Fruit fly (Drosophila melanogaster) whole organism, embryonic: Measurements from ENCODE around the gene CG33346.
A peak's percentile ranks its signal among the peaks of the same experiment; 100 is the strongest.

ENCODE experiments used
- Antp ChIP-seq: fragments of 200-800 bp; sonication (Bioruptor generic); optimal IDR thresholded peaks from 3 replicates; lab custom pipeline; 2016; ENCODE audit warnings: missing biosample characterization, missing genetic modification characterization
- CG10543 ChIP-seq: fragments of 200-800 bp; sonication (Bioruptor generic); optimal IDR thresholded peaks from 3 replicates; lab custom pipeline; 2017; ENCODE audit warnings: missing biosample characterization, mild to moderate bottlenecking, missing genetic modification characterization, moderate library complexity
- CG12299 ChIP-seq: fragments of 200-800 bp; sonication (Bioruptor generic); optimal IDR thresholded peaks from 2 replicates; lab custom pipeline; 2018; ENCODE audit warnings: missing biosample characterization, mild to moderate bottlenecking, missing genetic modification characterization
- CG14965 ChIP-seq: fragments of 200-800 bp; sonication (Bioruptor generic); optimal IDR thresholded peaks from 2 replicates; lab custom pipeline; 2016; ENCODE audit warnings: missing biosample characterization, missing genetic modification characterization, borderline replicate concordance
- CG15073 ChIP-seq: fragments of 200-800 bp; sonication (Bioruptor generic); optimal IDR thresholded peaks from 2 replicates; lab custom pipeline; 2016; ENCODE audit warnings: missing biosample characterization, missing genetic modification characterization
- CG15479 ChIP-seq: fragments of 200-800 bp; sonication (Bioruptor generic); optimal IDR thresholded peaks from 3 replicates; lab custom pipeline; 2019; ENCODE audit warnings: missing biosample characterization, mild to moderate bottlenecking, missing genetic modification characterization, moderate library complexity
- CG15601 ChIP-seq: fragments of 200-800 bp; sonication (Bioruptor generic); optimal IDR thresholded peaks from 3 replicates; lab custom pipeline; 2019; ENCODE audit warnings: missing biosample characterization, mild to moderate bottlenecking, missing genetic modification characterization, moderate library complexity
- CG1603 ChIP-seq: fragments of 200-800 bp; sonication (Bioruptor generic); optimal IDR thresholded peaks from 2 replicates; lab custom pipeline; 2019; ENCODE audit warnings: missing biosample characterization, mild to moderate bottlenecking, missing genetic modification characterization, moderate library complexity
- CG17385 ChIP-seq: fragments of 200-800 bp; sonication (Bioruptor generic); optimal IDR thresholded peaks from 3 replicates; lab custom pipeline; 2018; ENCODE audit warnings: missing biosample characterization, mild to moderate bottlenecking, missing genetic modification characterization
- CG2678 ChIP-seq: fragments of 200-800 bp; sonication (Bioruptor generic); optimal IDR thresholded peaks from 3 replicates; lab custom pipeline; 2019; ENCODE audit warnings: missing biosample characterization, mild to moderate bottlenecking, missing genetic modification characterization, moderate library complexity
- CG30403 ChIP-seq: fragments of 200-800 bp; sonication (Bioruptor generic); optimal IDR thresholded peaks from 3 replicates; lab custom pipeline; 2016; ENCODE audit warnings: missing biosample characterization, missing genetic modification characterization
- CG3065 ChIP-seq: fragments of 200-800 bp; sonication (Bioruptor generic); optimal IDR thresholded peaks from 2 replicates; lab custom pipeline; 2016; ENCODE audit warnings: missing biosample characterization, missing genetic modification characterization
- CG32532 ChIP-seq: fragments of 200-800 bp; sonication (Bioruptor generic); IDR thresholded peaks from 2 replicates; pipeline ENCODE4 v1.3.6; 2022; ENCODE audit warnings: missing biosample characterization, missing genetic modification characterization
- CG5245 ChIP-seq: fragments of 200-800 bp; sonication (Bioruptor generic); optimal IDR thresholded peaks from 3 replicates; lab custom pipeline; 2016; ENCODE audit warnings: missing biosample characterization, missing genetic modification characterization
- CG6272 ChIP-seq: fragments of 200-800 bp; sonication (Bioruptor generic); IDR thresholded peaks from 2 replicates; pipeline ENCODE4 v1.3.6; 2022; ENCODE audit warnings: missing biosample characterization, missing genetic modification characterization
- CG6683 ChIP-seq: fragments of 200-800 bp; sonication (Bioruptor generic); optimal IDR thresholded peaks from 2 replicates; lab custom pipeline; 2017; ENCODE audit warnings: missing biosample characterization, mild to moderate bottlenecking, missing genetic modification characterization, missing genetic modification reagents
- CG6791 ChIP-seq: fragments of 200-800 bp; sonication (Bioruptor generic); IDR thresholded peaks from 3 replicates; pipeline ENCODE4 v1.3.6; 2022; ENCODE audit warnings: missing biosample characterization, missing genetic modification characterization; ENCODE audit not compliant: partially characterized antibody
- CG7745 ChIP-seq: fragments of 200-800 bp; sonication (Bioruptor generic); optimal IDR thresholded peaks from 2 replicates; lab custom pipeline; 2018; ENCODE audit warnings: missing biosample characterization, mild to moderate bottlenecking, missing genetic modification characterization, moderate library complexity
- CG8089 ChIP-seq: fragments of 200-800 bp; sonication (Bioruptor generic); optimal IDR thresholded peaks from 3 replicates; lab custom pipeline; 2016; ENCODE audit warnings: missing biosample characterization, missing genetic modification characterization
- CG8290 ChIP-seq, 3 experiments: fragments of 200-800 bp; sonication (Bioruptor generic); optimal IDR thresholded peaks; 2 replicates each; lab custom pipeline; 2016 to 2019; ENCODE audit warnings: missing biosample characterization in 3 of 3, missing genetic modification characterization in 3 of 3, mild to moderate bottlenecking in 2 of 3, moderate library complexity in 1 of 3
- Dfd ChIP-seq, 2 experiments: fragments of >200 bp; optimal IDR thresholded peaks; 2 replicates each; lab custom pipeline; 2017; ENCODE audit warnings: missing biosample characterization in 2 of 2, missing genetic modification characterization in 2 of 2
- Dip2 ChIP-seq: fragments of 200-800 bp; sonication (Bioruptor generic); IDR thresholded peaks from 2 replicates; pipeline ENCODE4 v1.3.6; 2022; ENCODE audit warnings: missing biosample characterization, missing genetic modification characterization
- Drgx ChIP-seq: fragments of 200-800 bp; sonication (Bioruptor generic); IDR thresholded peaks from 2 replicates; pipeline ENCODE4 v1.3.6; 2022; ENCODE audit warnings: missing biosample characterization, missing genetic modification characterization
- HLH4C ChIP-seq: fragments of 200-800 bp; sonication (Bioruptor generic); IDR thresholded peaks from 3 replicates; pipeline ENCODE4 v1.3.6; 2022; ENCODE audit warnings: missing biosample characterization, missing genetic modification characterization; ENCODE audit not compliant: partially characterized antibody
- HLH54F ChIP-seq: fragments of 200-800 bp; sonication (Bioruptor generic); optimal IDR thresholded peaks from 3 replicates; lab custom pipeline; 2016; ENCODE audit warnings: missing biosample characterization, missing genetic modification characterization
- HmgD ChIP-seq: fragments of 200-800 bp; sonication (Bioruptor generic); optimal IDR thresholded peaks from 3 replicates; lab custom pipeline; 2016; ENCODE audit warnings: missing biosample characterization, missing genetic modification characterization
- Hmr ChIP-seq: fragments of 200-800 bp; sonication (Bioruptor generic); optimal IDR thresholded peaks from 3 replicates; lab custom pipeline; 2017; ENCODE audit warnings: mild to moderate bottlenecking, missing biosample characterization, missing genetic modification reagents, missing genetic modification characterization
- Lpt ChIP-seq: fragments of >200 bp; optimal IDR thresholded peaks from 2 replicates; lab custom pipeline; 2018; ENCODE audit warnings: missing biosample characterization, missing genetic modification characterization
- NC2β ChIP-seq: fragments of 200-800 bp; sonication (Bioruptor generic); optimal IDR thresholded peaks from 2 replicates; lab custom pipeline; 2016; ENCODE audit warnings: missing biosample characterization, missing genetic modification characterization
- Neu2 ChIP-seq: fragments of 200-800 bp; sonication (Bioruptor generic); optimal IDR thresholded peaks from 3 replicates; lab custom pipeline; 2016; ENCODE audit warnings: missing biosample characterization, missing genetic modification characterization, borderline replicate concordance
- Nf-YC ChIP-seq: fragments of 200-800 bp; optimal IDR thresholded peaks from 3 replicates; lab custom pipeline; 2019; ENCODE audit warnings: missing biosample characterization, mild to moderate bottlenecking, missing genetic modification characterization, moderate library complexity
- PHDP ChIP-seq: fragments of 200-800 bp; sonication (Bioruptor generic); optimal IDR thresholded peaks from 3 replicates; lab custom pipeline; 2018; ENCODE audit warnings: missing biosample characterization, mild to moderate bottlenecking, missing genetic modification characterization, moderate library complexity
- abd-A ChIP-seq: fragments of 200-800 bp; sonication (Bioruptor generic); optimal IDR thresholded peaks from 3 replicates; lab custom pipeline; 2019; ENCODE audit warnings: missing biosample characterization, mild to moderate bottlenecking, missing genetic modification characterization, moderate library complexity
- bigmax ChIP-seq: fragments of 200-800 bp; sonication (Bioruptor generic); optimal IDR thresholded peaks from 2 replicates; lab custom pipeline; 2018; ENCODE audit warnings: missing biosample characterization, mild to moderate bottlenecking, missing genetic modification characterization
- cas ChIP-seq: fragments of 200-800 bp; sonication (Bioruptor generic); IDR thresholded peaks from 2 replicates; pipeline ENCODE4 v1.3.6; 2022; ENCODE audit warnings: missing biosample characterization, missing genetic modification characterization
- crc ChIP-seq: fragments of 200-800 bp; sonication (Bioruptor generic); optimal IDR thresholded peaks from 2 replicates; lab custom pipeline; 2016; ENCODE audit warnings: missing biosample characterization, missing genetic modification characterization
- crol ChIP-seq: fragments of 200-800 bp; sonication (Bioruptor generic); IDR thresholded peaks from 2 replicates; pipeline ENCODE4 v1.3.6; 2022; ENCODE audit warnings: missing biosample characterization, missing genetic modification characterization
- dati ChIP-seq: fragments of 200-800 bp; sonication (Bioruptor generic); IDR thresholded peaks from 2 replicates; pipeline ENCODE4 v1.3.6; 2022; ENCODE audit warnings: missing biosample characterization, missing genetic modification characterization
- emc ChIP-seq: fragments of 200-800 bp; sonication (Bioruptor generic); optimal IDR thresholded peaks from 2 replicates; lab custom pipeline; 2016; ENCODE audit warnings: missing biosample characterization, missing genetic modification characterization
- gsb-n ChIP-seq: fragments of 200-800 bp; sonication (Bioruptor generic); optimal IDR thresholded peaks from 3 replicates; lab custom pipeline; 2018; ENCODE audit warnings: missing biosample characterization, mild to moderate bottlenecking, missing genetic modification characterization
- h ChIP-seq: fragments of >200 bp; optimal IDR thresholded peaks from 2 replicates; lab custom pipeline; 2017
- maf-S ChIP-seq: fragments of 200-800 bp; sonication (Bioruptor generic); optimal IDR thresholded peaks from 2 replicates; lab custom pipeline; 2016; ENCODE audit warnings: missing biosample characterization, missing genetic modification characterization
- nom ChIP-seq: fragments of 200-800 bp; sonication (Bioruptor generic); optimal IDR thresholded peaks from 2 replicates; lab custom pipeline; 2017; ENCODE audit warnings: missing biosample characterization, missing genetic modification characterization, mild to moderate bottlenecking, moderate library complexity, missing genetic modification reagents
- onecut ChIP-seq: fragments of 200-800 bp; sonication (Bioruptor generic); IDR thresholded peaks from 2 replicates; pipeline ENCODE4 v1.3.6; 2022; ENCODE audit warnings: missing biosample characterization, missing genetic modification characterization
- org-1 ChIP-seq: fragments of 200-800 bp; sonication (Bioruptor generic); optimal IDR thresholded peaks from 2 replicates; lab custom pipeline; 2017; ENCODE audit warnings: missing biosample characterization, missing genetic modification characterization
- row ChIP-seq: fragments of 200-800 bp; sonication (Bioruptor generic); IDR thresholded peaks from 3 replicates; pipeline ENCODE4 v1.3.6; 2022; ENCODE audit warnings: missing biosample characterization, missing genetic modification characterization
- sc ChIP-seq, 3 experiments: fragments of >200 bp in 2 of 3; fragments of 200-800 bp in 1 of 3; sonication (Bioruptor generic) in 1 of 3; optimal IDR thresholded peaks; 2 replicates in 2 of 3; 3 replicates in 1 of 3; lab custom pipeline; 2017; ENCODE audit warnings: mild to moderate bottlenecking in 1 of 3, missing biosample characterization in 1 of 3, missing genetic modification characterization in 1 of 3, missing genetic modification reagents in 1 of 3
- slou ChIP-seq: fragments of 200-800 bp; sonication (Bioruptor generic); optimal IDR thresholded peaks from 3 replicates; lab custom pipeline; 2016; ENCODE audit warnings: missing biosample characterization, missing genetic modification characterization
- ssp ChIP-seq: fragments of 200-800 bp; sonication (Bioruptor generic); IDR thresholded peaks from 2 replicates; pipeline ENCODE4 v1.3.6; 2022; ENCODE audit warnings: missing biosample characterization, missing genetic modification characterization

The CG33346 gene

dm6 chr3R:28629186-28629979 is 39.6 kb upstream of the CG33346 start (continued):
- TF ChIP-seq CG32532 (no peak), NC2β (GFP tag; lab: Kevin White, UChicago) (no peak), Neu2 (no peak), CG3065 (peak; percentile 9), abd-A (tag; lab: Kevin White, UChicago) (peak; percentile 18), h (no peak), CG6683 (GFP tag; lab: Kevin White, UChicago) (no peak), Hmr (GFP tag; lab: Kevin White, UChicago) (no peak), CG10543 (no peak), HLH4C (GFP tag; lab: Robert Waterston, UW) (no peak), ssp (no peak), Lpt (GFP tag; lab: Kevin White, UChicago) (no peak), crc (no peak), HLH54F (GFP tag; lab: Kevin White, UChicago) (no peak), CG5245 (GFP tag; lab: Kevin White, UChicago) (no peak), dati (no peak), CG15073 (no peak), row (GFP tag; lab: Robert Waterston, UW) (peak; percentile 29; the same call in 1 of the 3 replicates), slou (GFP tag; lab: Kevin White, UChicago) (no peak), maf-S (GFP tag; lab: Kevin White, UChicago) (no peak), Antp (no peak), CG12299 (no peak), HmgD (GFP tag; lab: Kevin White, UChicago) (no peak), nom (no peak), CG6272 (no peak), Dip2 (GFP tag; lab: Robert Waterston, UW) (no peak), CG1603 (tag; lab: Kevin White, UChicago) (no peak), CG8290 (GFP tag; optimal IDR thresholded peaks at IDR 0.05; lab: Kevin White, UChicago) (no peak), CG8290 (tag; optimal IDR thresholded peaks at IDR 0.05; lab: Kevin White, UChicago) (no peak), emc (GFP tag; lab: Kevin White, UChicago) (no peak), CG7745 (tag; lab: Kevin White, UChicago) (no peak), Nf-YC (no peak), Drgx (GFP tag; lab: Robert Waterston, UW) (0 out of 2 replicates have a peak, but pooled peaks have one; percentile 18), gsb-n (tag; lab: Kevin White, UChicago) (no peak), sc (optimal IDR thresholded peaks at IDR 0.05; lab: Kevin White, UChicago) (no peak), sc (GFP tag; optimal IDR thresholded peaks at IDR 0.05; lab: Kevin White, UChicago) (no peak), CG15479 (no peak), CG15601 (tag; lab: Kevin White, UChicago) (peak; percentile 1), PHDP (tag; lab: Kevin White, UChicago) (no peak), cas (GFP tag; lab: Robert Waterston, UW) (no peak), CG17385 (GFP tag; lab: Kevin White, UChicago) (no peak), onecut (GFP tag; lab: Robert Waterston, UW) (no peak), CG2678 (tag; lab: Kevin White, UChicago) (no peak), Dfd (GFP tag; optimal IDR thresholded peaks at IDR 0.05; lab: Kevin White, UChicago) (no peak), CG8089 (no peak), CG14965 (no peak), CG30403 (GFP tag; lab: Kevin White, UChicago) (peak; percentile 20), org-1 (GFP tag; lab: Kevin White, UChicago) (no peak), bigmax (GFP tag; lab: Kevin White, UChicago) (no peak), crol (GFP tag; lab: Robert Waterston, UW) (peak; percentile 62), CG6791 (GFP tag; lab: Robert Waterston, UW) (no peak)
